Worm (Caenorhabditis elegans) whole organism, L1 larva: ENCODE data around the gene fdgt-1.
"Not testable (repeated sequence)": the region's sequence is repeated elsewhere in the genome, so short reads cannot be mapped to it uniquely, and the experiment has no call there.

Experiments
- C04F5.9 ChIP-seq: sonication (generic microtip); optimal IDR thresholded peaks from 2 replicates; lab custom pipeline; 2016; ENCODE audit warnings: missing genetic modification characterization, missing compliant biosample characterization
- C16A3.4 ChIP-seq: fragments of 150-350 bp; optimal IDR thresholded peaks from 2 replicates; lab custom pipeline; 2014; ENCODE audit warnings: missing biosample characterization, missing genetic modification characterization
- Y116A8C.19 ChIP-seq: sonication (generic microtip); optimal IDR thresholded peaks from 2 replicates; lab custom pipeline; 2016; ENCODE audit warnings: missing compliant biosample characterization, missing genetic modification characterization, borderline replicate concordance
- aha-1 ChIP-seq: fragments of 150-350 bp; optimal IDR thresholded peaks from 2 replicates; lab custom pipeline; 2014; ENCODE audit warnings: missing biosample characterization, missing genetic modification characterization
- ceh-8 ChIP-seq: fragments of 200-800 bp; sonication (Bioruptor generic); optimal IDR thresholded peaks from 2 replicates; lab custom pipeline; 2018; ENCODE audit warnings: mild to moderate bottlenecking, missing genetic modification characterization, moderate library complexity, missing compliant biosample characterization
- ceh-82 ChIP-seq, 3 experiments: fragments of 150-350 bp in 1 of 3; sonication (generic microtip) in 2 of 3; optimal IDR thresholded peaks; 2 replicates each; lab custom pipeline; 2014 to 2017; ENCODE audit warnings: missing biosample characterization in 3 of 3, missing genetic modification characterization in 3 of 3
- ceh-88 ChIP-seq: fragments of 200-800 bp; sonication (Bioruptor generic); IDR thresholded peaks from 2 replicates; pipeline ENCODE4 v1.3.6; 2022; ENCODE audit warnings: missing genetic modification characterization, missing compliant biosample characterization
- dsc-1 ChIP-seq: sonication (generic microtip); optimal IDR thresholded peaks from 2 replicates; lab custom pipeline; 2016; ENCODE audit warnings: mild to moderate bottlenecking, missing genetic modification characterization, missing compliant biosample characterization
- efl-1 ChIP-seq, 4 experiments: fragments of 150-350 bp; optimal IDR thresholded peaks in 3 of 4; peaks in 1 of 4; 1 replicate in 1 of 4; 2 replicates in 3 of 4; lab custom pipeline; 2014; ENCODE audit warnings: missing biosample characterization in 2 of 4, missing genetic modification characterization in 2 of 4, missing genetic modification reagents in 2 of 4
- efl-3 ChIP-seq: fragments of 200-800 bp; sonication (Bioruptor generic); optimal IDR thresholded peaks from 2 replicates; lab custom pipeline; 2018; ENCODE audit warnings: mild to moderate bottlenecking, missing genetic modification characterization, missing compliant biosample characterization
- egl-27 ChIP-seq, 2 experiments: fragments of 150-350 bp in 1 of 2; sonication (generic microtip); optimal IDR thresholded peaks; 3 replicates each; lab custom pipeline; 2017 to 2018; ENCODE audit warnings: missing biosample characterization in 2 of 2, missing genetic modification characterization in 2 of 2, missing genetic modification reagents in 2 of 2
- ets-5 ChIP-seq: fragments of 200-800 bp; sonication (Bioruptor generic); IDR thresholded peaks from 2 replicates; pipeline ENCODE4 v1.3.6; 2022; ENCODE audit warnings: missing genetic modification characterization, missing compliant biosample characterization
- fkh-10 ChIP-seq: sonication (generic microtip); optimal IDR thresholded peaks from 2 replicates; lab custom pipeline; 2017; ENCODE audit warnings: missing biosample characterization, missing genetic modification reagents, missing genetic modification characterization
- lin-35 ChIP-seq, 2 experiments: fragments of 150-350 bp; optimal IDR thresholded peaks; 2 replicates each; lab custom pipeline; 2014; ENCODE audit warnings: missing biosample characterization in 2 of 2, missing genetic modification characterization in 2 of 2, missing genetic modification reagents in 2 of 2
- lin-39 ChIP-seq: fragments of 150-350 bp; optimal IDR thresholded peaks from 2 replicates; lab custom pipeline; 2014; ENCODE audit warnings: missing biosample characterization, missing genetic modification reagents, missing genetic modification characterization
- nhr-20 ChIP-seq: sonication (generic microtip); optimal IDR thresholded peaks from 2 replicates; lab custom pipeline; 2016; ENCODE audit warnings: mild to moderate bottlenecking, missing genetic modification characterization, missing compliant biosample characterization
- nhr-76 ChIP-seq: sonication (generic microtip); optimal IDR thresholded peaks from 2 replicates; lab custom pipeline; 2017; ENCODE audit warnings: missing biosample characterization, missing genetic modification characterization
- nhr-77 ChIP-seq: fragments of 150-350 bp; optimal IDR thresholded peaks from 2 replicates; lab custom pipeline; 2014; ENCODE audit warnings: missing biosample characterization, missing genetic modification characterization
- nhr-84 ChIP-seq: sonication (generic microtip); optimal IDR thresholded peaks from 2 replicates; lab custom pipeline; 2017; ENCODE audit warnings: missing biosample characterization, missing genetic modification characterization
- pqm-1 ChIP-seq: sonication (generic microtip); optimal IDR thresholded peaks from 3 replicates; lab custom pipeline; 2017; ENCODE audit warnings: missing biosample characterization, missing genetic modification characterization
- rnt-1 ChIP-seq: sonication (generic microtip); optimal IDR thresholded peaks from 2 replicates; lab custom pipeline; 2016; ENCODE audit warnings: mild to moderate bottlenecking, missing genetic modification characterization, moderate library complexity, missing compliant biosample characterization
- skn-1 ChIP-seq: fragments of 150-350 bp; optimal IDR thresholded peaks from 2 replicates; lab custom pipeline; 2014; ENCODE audit warnings: missing biosample characterization, missing genetic modification characterization
- snpc-4 ChIP-seq: fragments of 150-350 bp; optimal IDR thresholded peaks from 2 replicates; lab custom pipeline; 2014; ENCODE audit warnings: missing biosample characterization, missing genetic modification characterization
- snu-23 ChIP-seq: sonication (generic microtip); optimal IDR thresholded peaks from 2 replicates; lab custom pipeline; 2016; ENCODE audit warnings: missing genetic modification characterization, missing compliant biosample characterization
- sox-4 ChIP-seq: sonication (generic microtip); optimal IDR thresholded peaks from 2 replicates; lab custom pipeline; 2016; ENCODE audit warnings: missing genetic modification characterization, missing compliant biosample characterization
- unc-62 ChIP-seq: fragments of 150-350 bp; optimal IDR thresholded peaks from 2 replicates; lab custom pipeline; 2014; ENCODE audit warnings: missing biosample characterization, missing genetic modification reagents, missing genetic modification characterization
- zag-1 ChIP-seq: fragments of 150-350 bp; optimal IDR thresholded peaks from 2 replicates; lab custom pipeline; 2014; ENCODE audit warnings: missing biosample characterization, missing genetic modification characterization
- ztf-4 ChIP-seq: fragments of 150-350 bp; optimal IDR thresholded peaks from 2 replicates; lab custom pipeline; 2014; ENCODE audit warnings: missing biosample characterization, missing genetic modification characterization

fdgt-1 gene

ce11 chrII:1538589-1538988, 34.2 kb downstream of the fdgt-1 start, which contains the start of gene fbxb-44:
Gene fbxb-44 (plus strand): TSS chrII:1538889.
- TF ChIP-seq efl-1 (optimal IDR thresholded peaks at IDR 0.05; lab: Kevin White, UChicago): no peak
- no peak for TF ChIP-seq efl-1 (GFP tag; optimal IDR thresholded peaks at IDR 0.05 in 1 of 2; lab: Kevin White, UChicago)
- no peak for TF ChIP-seq snu-23
- TF ChIP-seq nhr-84 (tag; lab: Kevin White, UChicago): no peak
- TF ChIP-seq egl-27 (tag; optimal IDR thresholded peaks at IDR 0.05; lab: Kevin White, UChicago): no peak
- no peak for TF ChIP-seq unc-62 (GFP tag; lab: Kevin White, UChicago)
- TF ChIP-seq nhr-77: no peak
- no peak for TF ChIP-seq sox-4
- no peak for TF ChIP-seq skn-1 (tag; lab: Kevin White, UChicago)
- TF ChIP-seq nhr-76 (tag; lab: Kevin White, UChicago): no peak
- no peak for TF ChIP-seq ceh-8 (GFP tag; lab: Kevin White, UChicago)
- no peak for TF ChIP-seq C04F5.9 (tag; lab: Kevin White, UChicago)
- TF ChIP-seq nhr-20 (tag; lab: Kevin White, UChicago): no peak
- TF ChIP-seq snpc-4: no peak
- TF ChIP-seq aha-1 (tag; lab: Kevin White, UChicago): no peak
- no peak for TF ChIP-seq rnt-1 (tag; lab: Kevin White, UChicago)
- no peak for TF ChIP-seq ceh-82 (tag; optimal IDR thresholded peaks at IDR 0.05; lab: Kevin White, UChicago)
- TF ChIP-seq lin-39 (tag; lab: Kevin White, UChicago): no peak

ce11 chrII:1540628-1541027, 36.3 kb downstream of the fdgt-1 start, which contains the start of gene poml-4:
Gene poml-4 (plus strand): TSS chrII:1540928.
- TF ChIP-seq C04F5.9 (tag; lab: Kevin White, UChicago); ztf-4 (tag; lab: Kevin White, UChicago); efl-1 (optimal IDR thresholded peaks at IDR 0.05; lab: Kevin White, UChicago); efl-1 (GFP tag; optimal IDR thresholded peaks at IDR 0.05 in 1 of 2; lab: Kevin White, UChicago): not testable (repeated sequence)

ce11 chrII:1543182-1543581, 38.8 kb downstream of the fdgt-1 start, which contains the start of gene K05F6.4:
Gene K05F6.4 (plus strand): TSS chrII:1543482.
- TF ChIP-seq ets-5; C04F5.9 (tag; lab: Kevin White, UChicago); ceh-82 (tag; optimal IDR thresholded peaks at IDR 0.05; lab: Kevin White, UChicago): not testable (repeated sequence)

ce11 chrII:1545625-1546024, 41.3 kb downstream of the fdgt-1 start, which contains the start of gene K05F6.12:
Gene K05F6.12 (plus strand): TSS chrII:1545925.
- TF ChIP-seq nhr-84 (tag; lab: Kevin White, UChicago): no peak
- TF ChIP-seq ceh-88: no peak

ce11 chrII:1550501-1550900, 46.1 kb downstream of the fdgt-1 start, which contains the start of the genes fbxb-52 and fbxb-51:
Gene fbxb-52 (minus strand): TSS chrII:1550601.
Gene fbxb-51 (plus strand): TSS chrII:1550712.
- no peak for TF ChIP-seq Y116A8C.19 (tag; lab: Kevin White, UChicago)
- TF ChIP-seq lin-35 (GFP tag; optimal IDR thresholded peaks at IDR 0.05; lab: Kevin White, UChicago): no peak
- no peak for TF ChIP-seq pqm-1
- TF ChIP-seq dsc-1: no peak
- TF ChIP-seq zag-1 (tag; lab: Kevin White, UChicago): no peak

ce11 chrII:1556217-1556616, 51.9 kb downstream of the fdgt-1 start, which contains the start of the genes fbxb-54 and fbxb-50:
Gene fbxb-54 (minus strand): TSS chrII:1556317.
Gene fbxb-50 (plus strand): TSS chrII:1556443.
- not testable (repeated sequence) for TF ChIP-seq fkh-10 (GFP tag; lab: Kevin White, UChicago); C16A3.4 (tag; lab: Kevin White, UChicago); efl-3 (GFP tag; lab: Kevin White, UChicago)
